Fruit fly (Drosophila melanogaster): Measurements from ENCODE around the gene Kul.

Kul gene

dm6 chr3R:29772795-29773331 lies 47.2 kb downstream of the Kul start (continued):
- no peak for TF ChIP-seq vnd (GFP tag; IDR thresholded peaks at IDR 0.05; ENCODE audit: partially characterized antibody)
- peak; percentile 98 for TF ChIP-seq CG3065 (GFP tag; optimal IDR thresholded peaks at IDR 0.05)
- peak; percentile 60; the same call in 2 of the 3 replicates for TF ChIP-seq zen2 (GFP tag; IDR thresholded peaks at IDR 0.05; ENCODE audit: partially characterized antibody)
- no peak for TF ChIP-seq crc (GFP tag; optimal IDR thresholded peaks at IDR 0.05)
- no peak for TF ChIP-seq CG30020 (tag; optimal IDR thresholded peaks at IDR 0.05)
- no peak for TF ChIP-seq CG33213 (GFP tag; optimal IDR thresholded peaks at IDR 0.05)
- TF ChIP-seq CG17361 (GFP tag; IDR thresholded peaks at IDR 0.05): no peak
- TF ChIP-seq mld (GFP tag; IDR thresholded peaks at IDR 0.05; ENCODE audit: partially characterized antibody): no peak
- TF ChIP-seq CG6683 (GFP tag; optimal IDR thresholded peaks at IDR 0.05): peak; percentile 26
- peak; percentile 51 for TF ChIP-seq hbn (GFP tag; IDR thresholded peaks at IDR 0.05; ENCODE audit: partially characterized antibody)
- peak; percentile 24 for TF ChIP-seq CG10431 (GFP tag; optimal IDR thresholded peaks at IDR 0.05)
- TF ChIP-seq YL-1 (GFP tag; optimal IDR thresholded peaks at IDR 0.05): peak; percentile 71
- peak; percentile 64 for TF ChIP-seq Fer1 (GFP tag; optimal IDR thresholded peaks at IDR 0.05)
- peak; percentile 42 for TF ChIP-seq mirr (GFP tag; optimal IDR thresholded peaks at IDR 0.05)
- TF ChIP-seq CkIIα-i1 (GFP tag; IDR thresholded peaks at IDR 0.05): no peak
- TF ChIP-seq sob (GFP tag; IDR thresholded peaks at IDR 0.05): peak; percentile 60; the same call in 1 of the 2 replicates
- TF ChIP-seq CG8359 (GFP tag; optimal IDR thresholded peaks at IDR 0.05; ENCODE audit: borderline replicate concordance): no peak
- no peak for TF ChIP-seq croc (GFP tag; conservative IDR thresholded peaks at IDR 0.05)
- no peak for TF ChIP-seq CG2202 (tag; optimal IDR thresholded peaks at IDR 0.05)
- no peak for TF ChIP-seq ash1 (GFP tag; optimal IDR thresholded peaks at IDR 0.05)
- peak; percentile 41; the same call in 1 of the 2 replicates for TF ChIP-seq CG17328 (GFP tag; IDR thresholded peaks at IDR 0.05)
- TF ChIP-seq Doc3 (GFP tag; IDR thresholded peaks at IDR 0.05; ENCODE audit: partially characterized antibody): 0 out of 3 replicates have a peak, but pooled peaks have one; percentile 35
- TF ChIP-seq Hand (GFP tag; optimal IDR thresholded peaks at IDR 0.05): peak; percentile 75
- 0 out of 2 replicates have a peak, but pooled peaks have one; percentile 6 for TF ChIP-seq CG8765 (GFP tag; IDR thresholded peaks at IDR 0.05)
- peak; percentile 82 for TF ChIP-seq kni (GFP tag; optimal IDR thresholded peaks at IDR 0.05)
- TF ChIP-seq Ravus (GFP tag; IDR thresholded peaks at IDR 0.05): no peak
- TF ChIP-seq ftz-f1 (GFP tag; optimal IDR thresholded peaks at IDR 0.05): peak; percentile 17
- peak; percentile 86 to 92 for TF ChIP-seq Trl (optimal IDR thresholded peaks at IDR 0.05)
- peak; percentile 34 for TF ChIP-seq Trl (GFP tag; optimal IDR thresholded peaks at IDR 0.05)
- no peak for TF ChIP-seq jumu (GFP tag; optimal IDR thresholded peaks at IDR 0.05)
- no peak for TF ChIP-seq CG5245 (GFP tag; optimal IDR thresholded peaks at IDR 0.05)
- TF ChIP-seq rib (GFP tag; IDR thresholded peaks at IDR 0.05): peak; percentile 68
- peak; percentile 2 for TF ChIP-seq chn (GFP tag; optimal IDR thresholded peaks at IDR 0.05)
- TF ChIP-seq CG1792 (GFP tag; optimal IDR thresholded peaks at IDR 0.05): no peak
- TF ChIP-seq gcm2 (GFP tag; optimal IDR thresholded peaks at IDR 0.05): no peak
- TF ChIP-seq Gsc (GFP tag; IDR thresholded peaks at IDR 0.05): no peak
- no peak for TF ChIP-seq Doc2 (GFP tag; IDR thresholded peaks at IDR 0.05)
- TF ChIP-seq Xbp1 (GFP tag; optimal IDR thresholded peaks at IDR 0.05): no peak
- peak; percentile 28 for TF ChIP-seq dmrt99B (tag; optimal IDR thresholded peaks at IDR 0.05)
- peak; percentile 96 for TF ChIP-seq CG8478 (optimal IDR thresholded peaks at IDR 0.05)
- peak; percentile 15 for TF ChIP-seq CG8924 (tag; optimal IDR thresholded peaks at IDR 0.05)
- TF ChIP-seq CG12769 (tag; optimal IDR thresholded peaks at IDR 0.05): peak; percentile 90
- TF ChIP-seq CG10543 (GFP tag; optimal IDR thresholded peaks at IDR 0.05): peak; percentile 87
- peak; percentile 76 for TF ChIP-seq kay (GFP tag; optimal IDR thresholded peaks at IDR 0.05)
- no peak; the same call in 1 of the 2 replicates for TF ChIP-seq slbo (GFP tag; IDR thresholded peaks at IDR 0.05)
- TF ChIP-seq Atf-2 (GFP tag; optimal IDR thresholded peaks at IDR 0.05): no peak
- no peak for TF ChIP-seq CG2712 (tag; optimal IDR thresholded peaks at IDR 0.05)
- TF ChIP-seq CG9932 (GFP tag; IDR thresholded peaks at IDR 0.05): no peak
- TF ChIP-seq Dll (GFP tag; IDR thresholded peaks at IDR 0.05; ENCODE audit: partially characterized antibody): peak; percentile 40; the same call in 2 of the 4 replicates
- no peak for TF ChIP-seq CG14667 (GFP tag; IDR thresholded peaks at IDR 0.05)
- peak; percentile 96 for TF ChIP-seq Jarid2 (GFP tag; optimal IDR thresholded peaks at IDR 0.05)

Measured in whole organism, embryonic.